Fruit fly (Drosophila melanogaster) whole organism, embryonic: ENCODE results near the gene CG43401.

Experiments
- Ada2b ChIP-seq: fragments of 200-800 bp; sonication (Bioruptor generic); IDR thresholded peaks from 2 replicates; pipeline ENCODE4 v1.3.6; 2022; ENCODE audit warnings: missing biosample characterization, missing genetic modification characterization
- CG10979 ChIP-seq: fragments of 200-800 bp; sonication (Bioruptor generic); optimal IDR thresholded peaks from 2 replicates; lab custom pipeline; 2018; ENCODE audit warnings: missing biosample characterization, mild to moderate bottlenecking, missing genetic modification characterization, moderate library complexity
- CG11456 ChIP-seq: fragments of 200-800 bp; sonication (Bioruptor generic); IDR thresholded peaks from 3 replicates; pipeline ENCODE4 v1.3.6; 2022; ENCODE audit warnings: missing biosample characterization, missing genetic modification characterization
- CG17568 ChIP-seq: fragments of 200-800 bp; sonication (Bioruptor generic); optimal IDR thresholded peaks from 2 replicates; lab custom pipeline; 2018; ENCODE audit warnings: missing biosample characterization, mild to moderate bottlenecking, missing genetic modification characterization, moderate library complexity
- CG18011 ChIP-seq: fragments of 200-800 bp; sonication (Bioruptor generic); optimal IDR thresholded peaks from 2 replicates; lab custom pipeline; 2017; ENCODE audit warnings: missing biosample characterization, missing genetic modification characterization, mild to moderate bottlenecking, moderate library complexity, missing genotype
- CG2129 ChIP-seq: fragments of 200-800 bp; sonication (Bioruptor generic); IDR thresholded peaks from 2 replicates; pipeline ENCODE4 v1.3.6; 2022; ENCODE audit warnings: missing biosample characterization, missing genetic modification characterization; ENCODE audit not compliant: partially characterized antibody
- CG32767 ChIP-seq: fragments of 200-800 bp; sonication (Bioruptor generic); IDR thresholded peaks from 2 replicates; pipeline ENCODE4 v1.3.6; 2022; ENCODE audit warnings: missing biosample characterization, missing genetic modification characterization
- CG42726 ChIP-seq: fragments of 200-800 bp; sonication (Bioruptor generic); IDR thresholded peaks from 2 replicates; pipeline ENCODE4 v1.3.6; 2022; ENCODE audit warnings: missing biosample characterization, missing genetic modification characterization; ENCODE audit not compliant: partially characterized antibody
- CG4282 ChIP-seq: fragments of 200-800 bp; sonication (Bioruptor generic); optimal IDR thresholded peaks from 2 replicates; lab custom pipeline; 2016; ENCODE audit warnings: missing biosample characterization, missing genetic modification characterization
- CG4328 ChIP-seq: fragments of 200-800 bp; sonication (Bioruptor generic); optimal IDR thresholded peaks from 3 replicates; lab custom pipeline; 2017; ENCODE audit warnings: missing biosample characterization, missing genetic modification reagents, missing genetic modification characterization
- CG4360 ChIP-seq: fragments of 200-800 bp; sonication (Bioruptor generic); IDR thresholded peaks from 2 replicates; pipeline ENCODE4 v1.3.6; 2022; ENCODE audit warnings: missing biosample characterization, missing genetic modification characterization
- CG4730 ChIP-seq: fragments of 200-800 bp; sonication (Bioruptor generic); IDR thresholded peaks from 2 replicates; pipeline ENCODE4 v1.3.6; 2022; ENCODE audit warnings: missing biosample characterization, missing genetic modification characterization
- CG4854 ChIP-seq: fragments of 200-800 bp; sonication (Bioruptor generic); optimal IDR thresholded peaks from 2 replicates; lab custom pipeline; 2016; ENCODE audit warnings: missing biosample characterization, missing genetic modification characterization, inconsistent platforms
- CG5953 ChIP-seq: fragments of 200-800 bp; sonication (Bioruptor generic); IDR thresholded peaks from 2 replicates; pipeline ENCODE4 v1.3.6; 2022; ENCODE audit warnings: missing biosample characterization, missing genetic modification characterization
- CG8089 ChIP-seq: fragments of 200-800 bp; sonication (Bioruptor generic); optimal IDR thresholded peaks from 3 replicates; lab custom pipeline; 2016; ENCODE audit warnings: missing biosample characterization, missing genetic modification characterization
- CG8281 ChIP-seq: fragments of 200-800 bp; sonication (Bioruptor generic); optimal IDR thresholded peaks from 2 replicates; lab custom pipeline; 2018; ENCODE audit warnings: missing biosample characterization, mild to moderate bottlenecking, missing genetic modification characterization, moderate library complexity
- CG8924 ChIP-seq: fragments of 200-800 bp; optimal IDR thresholded peaks from 3 replicates; lab custom pipeline; 2019; ENCODE audit warnings: missing biosample characterization, mild to moderate bottlenecking, missing genetic modification characterization, moderate library complexity
- CG9215 ChIP-seq: fragments of 200-800 bp; sonication (Bioruptor generic); IDR thresholded peaks from 2 replicates; pipeline ENCODE4 v1.3.6; 2022; ENCODE audit warnings: missing biosample characterization, missing genetic modification characterization
- Camta ChIP-seq: fragments of 200-800 bp; sonication (Bioruptor generic); optimal IDR thresholded peaks from 2 replicates; lab custom pipeline; 2016; ENCODE audit warnings: missing biosample characterization, missing genetic modification characterization
- CrebB ChIP-seq: fragments of 200-800 bp; sonication (Bioruptor generic); optimal IDR thresholded peaks from 3 replicates; lab custom pipeline; 2018; ENCODE audit warnings: missing biosample characterization, mild to moderate bottlenecking, missing genetic modification characterization
- Dad ChIP-seq: fragments of 200-800 bp; sonication (Bioruptor generic); optimal IDR thresholded peaks from 3 replicates; lab custom pipeline; 2016; ENCODE audit warnings: missing biosample characterization, missing genetic modification characterization
- E2f2 ChIP-seq: fragments of 200-800 bp; sonication (Bioruptor generic); IDR thresholded peaks from 2 replicates; pipeline ENCODE4 v1.3.6; 2022; ENCODE audit warnings: missing biosample characterization, missing genetic modification characterization
- Ets65A ChIP-seq: fragments of 200-800 bp; sonication (Bioruptor generic); peaks from one replicate; lab custom pipeline; 2016; ENCODE audit warnings: missing biosample characterization, missing genetic modification characterization
- HLH4C ChIP-seq: fragments of 200-800 bp; sonication (Bioruptor generic); IDR thresholded peaks from 3 replicates; pipeline ENCODE4 v1.3.6; 2022; ENCODE audit warnings: missing biosample characterization, missing genetic modification characterization; ENCODE audit not compliant: partially characterized antibody
- Hsf ChIP-seq: fragments of 200-800 bp; sonication (Bioruptor generic); optimal IDR thresholded peaks from 3 replicates; lab custom pipeline; 2016; ENCODE audit warnings: missing biosample characterization, missing genetic modification characterization
- Med ChIP-seq: fragments of 200-800 bp; sonication (Bioruptor generic); peaks from one replicate; lab custom pipeline; 2016; ENCODE audit warnings: missing biosample characterization, missing genetic modification characterization, mild to moderate bottlenecking, inconsistent platforms, moderate library complexity
- Nf-YA ChIP-seq: fragments of 200-800 bp; sonication (Bioruptor generic); IDR thresholded peaks from 2 replicates; pipeline ENCODE4 v1.3.6; 2022; ENCODE audit warnings: missing biosample characterization, missing genetic modification characterization
- Ravus ChIP-seq: fragments of 200-800 bp; sonication (Bioruptor generic); IDR thresholded peaks from 2 replicates; pipeline ENCODE4 v1.3.6; 2022; ENCODE audit warnings: missing biosample characterization, missing genetic modification characterization
- Rfx ChIP-seq: fragments of 200-800 bp; sonication (Bioruptor generic); IDR thresholded peaks from 2 replicates; pipeline ENCODE4 v1.3.6; 2022; ENCODE audit warnings: missing biosample characterization, missing genetic modification characterization
- Stat92E ChIP-seq, 3 experiments: fragments of >200 bp in 2 of 3; fragments of 200-800 bp in 1 of 3; sonication (Bioruptor generic) in 1 of 3; optimal IDR thresholded peaks; 2 replicates each; lab custom pipeline; 2017 to 2019; ENCODE audit warnings: missing biosample characterization in 3 of 3, missing genetic modification characterization in 3 of 3, mild to moderate bottlenecking in 1 of 3, moderate library complexity in 1 of 3
- YL-1 ChIP-seq: fragments of 200-800 bp; sonication (Bioruptor generic); optimal IDR thresholded peaks from 3 replicates; lab custom pipeline; 2017; ENCODE audit warnings: missing biosample characterization, mild to moderate bottlenecking, missing genetic modification characterization
- ab ChIP-seq: fragments of 200-800 bp; sonication (Bioruptor generic); optimal IDR thresholded peaks from 2 replicates; lab custom pipeline; 2016; ENCODE audit warnings: missing biosample characterization, missing genetic modification characterization
- abd-A ChIP-seq: fragments of 200-800 bp; sonication (Bioruptor generic); optimal IDR thresholded peaks from 3 replicates; lab custom pipeline; 2019; ENCODE audit warnings: missing biosample characterization, mild to moderate bottlenecking, missing genetic modification characterization, moderate library complexity
- ap ChIP-seq: fragments of 200-800 bp; sonication (Bioruptor generic); IDR thresholded peaks from 2 replicates; pipeline ENCODE4 v1.3.6; 2022; ENCODE audit warnings: missing biosample characterization, missing genetic modification characterization
- ato ChIP-seq: fragments of 200-800 bp; sonication (Bioruptor generic); IDR thresholded peaks from 2 replicates; pipeline ENCODE4 v1.3.6; 2022; ENCODE audit warnings: missing biosample characterization, missing genetic modification characterization; ENCODE audit not compliant: partially characterized antibody
- cato ChIP-seq: fragments of 200-800 bp; sonication (Bioruptor generic); optimal IDR thresholded peaks from 2 replicates; lab custom pipeline; 2016; ENCODE audit warnings: missing biosample characterization, missing genetic modification characterization, borderline replicate concordance
- dmrt11E ChIP-seq: fragments of 200-800 bp; sonication (Bioruptor generic); optimal IDR thresholded peaks from 3 replicates; lab custom pipeline; 2018; ENCODE audit warnings: missing biosample characterization, mild to moderate bottlenecking, missing genetic modification characterization, moderate library complexity
- dpn ChIP-seq, 2 experiments: fragments of 200-800 bp; sonication (Bioruptor generic); optimal IDR thresholded peaks; 3 replicates each; lab custom pipeline; 2016; ENCODE audit warnings: missing biosample characterization in 2 of 2, missing genetic modification characterization in 2 of 2
- ftz-f1 ChIP-seq: fragments of 200-800 bp; sonication (Bioruptor generic); optimal IDR thresholded peaks from 2 replicates; lab custom pipeline; 2016; ENCODE audit warnings: missing biosample characterization, missing genetic modification characterization
- inv ChIP-seq: fragments of 200-800 bp; sonication (Bioruptor generic); IDR thresholded peaks from 2 replicates; pipeline ENCODE4 v1.3.6; 2022; ENCODE audit warnings: missing biosample characterization, missing genetic modification characterization; ENCODE audit not compliant: partially characterized antibody
- lov ChIP-seq, 2 experiments: fragments of 200-800 bp in 1 of 2; fragments of >200 bp in 1 of 2; sonication (Bioruptor generic) in 1 of 2; IDR thresholded peaks in 1 of 2; optimal IDR thresholded peaks in 1 of 2; 2 replicates in 1 of 2; 3 replicates in 1 of 2; pipeline versions ENCODE4 v1.3.6 to Lab custom; 2017 to 2022; ENCODE audit warnings: missing biosample characterization in 1 of 2, missing genetic modification characterization in 1 of 2
- maf-S ChIP-seq: fragments of 200-800 bp; sonication (Bioruptor generic); optimal IDR thresholded peaks from 2 replicates; lab custom pipeline; 2016; ENCODE audit warnings: missing biosample characterization, missing genetic modification characterization
- mld ChIP-seq: fragments of 200-800 bp; sonication (Bioruptor generic); IDR thresholded peaks from 3 replicates; pipeline ENCODE4 v1.3.6; 2022; ENCODE audit warnings: missing biosample characterization, missing genetic modification characterization; ENCODE audit not compliant: partially characterized antibody
- org-1 ChIP-seq: fragments of 200-800 bp; sonication (Bioruptor generic); optimal IDR thresholded peaks from 2 replicates; lab custom pipeline; 2017; ENCODE audit warnings: missing biosample characterization, missing genetic modification characterization
- schlank ChIP-seq: fragments of 200-800 bp; sonication (Bioruptor generic); optimal IDR thresholded peaks from 2 replicates; lab custom pipeline; 2018; ENCODE audit warnings: missing biosample characterization, mild to moderate bottlenecking, missing genetic modification characterization
- seq ChIP-seq: fragments of 200-800 bp; sonication (Bioruptor generic); IDR thresholded peaks from 2 replicates; pipeline ENCODE4 v1.3.6; 2022; ENCODE audit warnings: missing biosample characterization, missing genetic modification characterization
- slou ChIP-seq: fragments of 200-800 bp; sonication (Bioruptor generic); optimal IDR thresholded peaks from 3 replicates; lab custom pipeline; 2016; ENCODE audit warnings: missing biosample characterization, missing genetic modification characterization
- sr ChIP-seq: fragments of 200-800 bp; sonication (Bioruptor generic); IDR thresholded peaks from 3 replicates; pipeline ENCODE4 v1.3.6; 2022; ENCODE audit warnings: missing biosample characterization, missing genetic modification characterization
- twi ChIP-seq: fragments of 200-800 bp; optimal IDR thresholded peaks from 2 replicates; lab custom pipeline; 2019; ENCODE audit warnings: missing biosample characterization, mild to moderate bottlenecking, missing genetic modification characterization, moderate library complexity
- z ChIP-seq: fragments of 200-800 bp; sonication (Bioruptor generic); IDR thresholded peaks from 3 replicates; pipeline ENCODE4 v1.3.6; 2022; ENCODE audit warnings: missing biosample characterization, missing genetic modification characterization

Gene CG43401

DNA sequence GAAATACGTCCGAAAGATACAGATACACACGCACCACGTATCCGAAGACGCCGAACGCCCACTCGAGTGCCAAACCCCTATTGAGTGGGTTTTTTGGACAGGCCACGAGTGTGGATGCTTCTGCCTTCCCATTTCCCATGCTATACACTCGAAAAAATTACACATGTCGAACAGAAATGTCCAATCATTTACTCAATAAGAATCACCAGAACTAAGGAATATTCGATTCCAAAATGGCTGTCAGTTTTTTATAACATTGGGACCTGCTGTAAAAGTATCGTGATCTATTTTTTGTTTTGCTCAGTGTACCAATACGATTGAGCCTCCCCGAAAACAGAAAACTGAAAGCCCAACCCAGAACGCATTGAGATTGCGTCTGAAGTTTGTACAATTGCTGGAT is 5.5 kb upstream of the CG43401 start (continued):
- no peak for TF ChIP-seq abd-A
- TF ChIP-seq mld (GFP tag; lab: Robert Waterston, UW), result no peak
- TF ChIP-seq Dad (GFP tag; lab: Kevin White, UChicago), result peak; percentile 71
- TF ChIP-seq CG17568 (GFP tag; lab: Kevin White, UChicago), result peak; percentile 68
- peak; percentile 84 for TF ChIP-seq Camta (GFP tag; lab: Kevin White, UChicago)
- 0 out of 2 replicates have a peak, but pooled peaks have one; percentile 24 for TF ChIP-seq Ravus (GFP tag; lab: Robert Waterston, UW)
- TF ChIP-seq CG32767 (GFP tag; lab: Robert Waterston, UW), result peak; percentile 47; the same call in 1 of the 2 replicates
- peak; percentile 40; the same call in 1 of the 2 replicates for TF ChIP-seq CG4730
- TF ChIP-seq Stat92E (GFP tag; optimal IDR thresholded peaks at IDR 0.05; lab: Kevin White, UChicago), result peak in 1 of 3 experiments; percentile 31
- no peak for TF ChIP-seq YL-1 (GFP tag; lab: Kevin White, UChicago)
- peak; percentile 34 for TF ChIP-seq ab
- peak; percentile 80 for TF ChIP-seq z
- TF ChIP-seq sr, result peak; percentile 63; the same call in 1 of the 3 replicates
- no peak for TF ChIP-seq lov (optimal IDR thresholded peaks at IDR 0.05; lab: Kevin White, UChicago)
- TF ChIP-seq lov (GFP tag; IDR thresholded peaks at IDR 0.05; lab: Robert Waterston, UW), result peak; percentile 88
- peak; percentile 79 for TF ChIP-seq org-1 (GFP tag; lab: Kevin White, UChicago)
- peak; percentile 52 for TF ChIP-seq schlank (tag; lab: Kevin White, UChicago)
- TF ChIP-seq CG4360 (GFP tag; lab: Robert Waterston, UW), result peak; percentile 56
- TF ChIP-seq CG9215 (GFP tag; lab: Robert Waterston, UW), result peak; percentile 25; the same call in 1 of the 2 replicates
- peak; percentile 75 for TF ChIP-seq CG8924 (tag; lab: Kevin White, UChicago)
- TF ChIP-seq CG4854 (GFP tag; lab: Kevin White, UChicago), result peak; percentile 72
- TF ChIP-seq CG11456 (GFP tag; lab: Robert Waterston, UW), result peak; percentile 64; the same call in 1 of the 3 replicates
- TF ChIP-seq dmrt11E (tag; lab: Kevin White, UChicago), result peak; percentile 93
- peak; percentile 38 for TF ChIP-seq CG8281 (tag; lab: Kevin White, UChicago)
- TF ChIP-seq CG4282 (GFP tag; lab: Kevin White, UChicago), result peak; percentile 67
- peak; percentile 83 to 88 for TF ChIP-seq dpn (GFP tag; optimal IDR thresholded peaks at IDR 0.05; lab: Kevin White, UChicago)
- peak; percentile 79 for TF ChIP-seq Hsf (GFP tag; lab: Kevin White, UChicago)
- peak; percentile 65 for TF ChIP-seq Rfx (GFP tag; lab: Robert Waterston, UW)
- TF ChIP-seq CG4328 (GFP tag; lab: Kevin White, UChicago), result no peak
- no peak for TF ChIP-seq CG18011
- TF ChIP-seq cato (GFP tag; lab: Kevin White, UChicago), result peak; percentile 32
- no peak for TF ChIP-seq seq (GFP tag; lab: Robert Waterston, UW)
- peak; percentile 83 for TF ChIP-seq CG8089 (GFP tag; lab: Kevin White, UChicago)
- TF ChIP-seq E2f2 (GFP tag; lab: Robert Waterston, UW), result peak; percentile 34; the same call in 1 of the 2 replicates
- TF ChIP-seq ato (GFP tag; lab: Robert Waterston, UW), result no peak
- peak; percentile 24 for TF ChIP-seq slou (GFP tag; lab: Kevin White, UChicago)
- TF ChIP-seq Nf-YA (GFP tag; lab: Robert Waterston, UW), result peak; percentile 56; the same call in 1 of the 2 replicates
- peak; percentile 73 for TF ChIP-seq Ada2b
- no peak for TF ChIP-seq inv (GFP tag; lab: Robert Waterston, UW)
- TF ChIP-seq CG2129 (GFP tag; lab: Robert Waterston, UW), result no peak
- TF ChIP-seq CG5953 (GFP tag; lab: Robert Waterston, UW), result no peak
- peak; percentile 98 for TF ChIP-seq Ets65A (GFP tag; lab: Kevin White, UChicago)
- peak; percentile 72 for TF ChIP-seq maf-S (GFP tag; lab: Kevin White, UChicago)
- no peak for TF ChIP-seq HLH4C (GFP tag; lab: Robert Waterston, UW)
- TF ChIP-seq Med (GFP tag; lab: Kevin White, UChicago), result peak; percentile 98
- TF ChIP-seq CG10979, result peak; percentile 87
- no peak for TF ChIP-seq CG42726 (GFP tag; lab: Robert Waterston, UW)
- no peak for TF ChIP-seq CrebB (tag; lab: Kevin White, UChicago)
- TF ChIP-seq twi (tag; lab: Kevin White, UChicago), result peak; percentile 62
- peak; percentile 33; the same call in 1 of the 2 replicates for TF ChIP-seq ap
- TF ChIP-seq ftz-f1 (GFP tag; lab: Kevin White, UChicago), result no peak
